Worm (Caenorhabditis elegans): ENCODE results near the gene F25E5.9.

Gene F25E5.9

DNA sequence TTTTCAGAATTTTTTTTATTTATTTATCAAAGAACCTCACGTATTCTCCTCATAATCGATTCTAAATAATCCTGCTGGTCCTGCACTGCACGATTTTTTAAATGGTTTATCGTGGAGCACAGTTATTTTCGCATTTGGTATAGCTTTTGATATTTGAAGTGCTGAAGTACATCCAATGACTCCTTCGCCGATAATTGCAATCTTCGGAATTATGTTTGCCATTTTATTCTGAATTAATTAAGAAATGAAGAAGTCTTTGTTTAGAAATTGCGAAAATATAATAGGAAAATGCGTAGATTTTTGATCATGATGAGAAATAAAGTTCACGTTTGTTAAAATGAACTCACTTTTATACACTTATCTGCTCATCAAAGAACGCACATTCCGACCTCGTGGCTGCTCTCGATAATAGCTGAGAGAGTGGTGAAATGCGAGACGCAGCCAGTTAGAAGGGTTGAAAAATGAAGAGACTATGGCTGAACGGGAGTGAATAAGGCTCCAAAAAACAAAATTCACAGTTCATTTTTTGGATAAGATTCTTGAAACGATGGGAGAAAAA lies 2.8 kb downstream of the F25E5.9 start:
- TF ChIP-seq ceh-88 (GFP tag; IDR thresholded peaks at IDR 0.05) (no peak), ets-5 (GFP tag; IDR thresholded peaks at IDR 0.05) (no peak), nhr-19 (GFP tag; conservative IDR thresholded peaks at IDR 0.05) (peak; percentile 98), unc-130 (tag; optimal IDR thresholded peaks at IDR 0.05) (peak; percentile 34), ceh-82 (tag; optimal IDR thresholded peaks at IDR 0.05) (peak; percentile 25 to 32 (median 28)), lin-39 (tag; optimal IDR thresholded peaks at IDR 0.05) (peak; percentile 1), swsn-7 (tag; optimal IDR thresholded peaks at IDR 0.05) (peak; percentile 63), lin-35 (GFP tag; optimal IDR thresholded peaks at IDR 0.05) (peak; percentile 49 to 72), efl-3 (GFP tag; optimal IDR thresholded peaks at IDR 0.05) (no peak), F16B12.6 (tag; optimal IDR thresholded peaks at IDR 0.05) (no peak), elt-3 (tag; optimal IDR thresholded peaks at IDR 0.05) (peak in 1 of 6 experiments; percentile 4), sptf-1 (tag; optimal IDR thresholded peaks at IDR 0.05) (no peak), C04F5.9 (tag; optimal IDR thresholded peaks at IDR 0.05) (no peak), sup-37 (GFP tag; optimal IDR thresholded peaks at IDR 0.05) (peak; percentile 31), nhr-20 (tag; optimal IDR thresholded peaks at IDR 0.05) (peak; percentile 78), fkh-8 (tag; optimal IDR thresholded peaks at IDR 0.05) (peak; percentile 73), zip-4 (GFP tag; optimal IDR thresholded peaks at IDR 0.05) (no peak), ztf-11 (tag; optimal IDR thresholded peaks at IDR 0.05) (no peak), rnt-1 (tag; optimal IDR thresholded peaks at IDR 0.05) (peak; percentile 56), lin-13 (GFP tag; optimal IDR thresholded peaks at IDR 0.05) (no peak), hlh-4 (tag; optimal IDR thresholded peaks at IDR 0.05) (no peak), nhr-28 (tag; optimal IDR thresholded peaks at IDR 0.05) (no peak), alr-1 (tag; optimal IDR thresholded peaks at IDR 0.05; ENCODE audit: borderline replicate concordance) (no peak), tlp-1 (tag; optimal IDR thresholded peaks at IDR 0.05) (no peak), pag-3 (tag; optimal IDR thresholded peaks at IDR 0.05; ENCODE audit: borderline replicate concordance, insufficient read depth) (no peak), unc-98 (GFP tag; IDR thresholded peaks at IDR 0.05) (no peak), ztf-4 (tag; optimal IDR thresholded peaks at IDR 0.05) (no peak), hlh-17 (GFP tag; optimal IDR thresholded peaks at IDR 0.05; ENCODE audit: borderline replicate concordance) (no peak), nhr-90 (tag; optimal IDR thresholded peaks at IDR 0.05; ENCODE audit: poor library complexity) (peak; percentile 29), lin-14 (GFP tag; optimal IDR thresholded peaks at IDR 0.05) (peak; percentile 88), zag-1 (tag; optimal IDR thresholded peaks at IDR 0.05) (no peak), mdl-1 (tag; optimal IDR thresholded peaks at IDR 0.05) (peak in 1 of 2 experiments; percentile 89), egl-27 (tag; optimal IDR thresholded peaks at IDR 0.05) (no peak), C34B4.2 (tag; optimal IDR thresholded peaks at IDR 0.05) (no peak), lir-3 (tag; optimal IDR thresholded peaks at IDR 0.05; ENCODE audit: poor library complexity) (peak; percentile 34), nhr-71 (tag; optimal IDR thresholded peaks at IDR 0.05) (peak; percentile 92), nhr-77 (tag; optimal IDR thresholded peaks at IDR 0.05) (no peak), unc-62 (GFP tag; optimal IDR thresholded peaks at IDR 0.05) (no peak), snu-23 (GFP tag; optimal IDR thresholded peaks at IDR 0.05) (peak; percentile 79), C16A3.4 (tag; optimal IDR thresholded peaks at IDR 0.05) (peak; percentile 13), pax-3 (tag; optimal IDR thresholded peaks at IDR 0.05) (peak; percentile 29), nhr-47 (tag; optimal IDR thresholded peaks at IDR 0.05) (peak; percentile 55), mep-1 (tag; optimal IDR thresholded peaks at IDR 0.05) (peak; percentile 60), fos-1 (tag; optimal IDR thresholded peaks at IDR 0.05) (no peak), unc-30 (tag; optimal IDR thresholded peaks at IDR 0.05) (no peak), nhr-84 (tag; optimal IDR thresholded peaks at IDR 0.05) (no peak), isw-1 (GFP tag; IDR thresholded peaks at IDR 0.05) (no peak), fkh-10 (GFP tag; optimal IDR thresholded peaks at IDR 0.05) (peak; percentile 33), hpl-2 (GFP tag; optimal IDR thresholded peaks at IDR 0.05) (no peak), ceh-8 (GFP tag; optimal IDR thresholded peaks at IDR 0.05) (no peak), mef-2 (tag; optimal IDR thresholded peaks at IDR 0.05) (peak; percentile 0), ceh-90 (tag; optimal IDR thresholded peaks at IDR 0.05) (no peak)
